Fruit fly (Drosophila melanogaster) Kc167 (cell line): ENCODE data around the gene ENGase.

Experiments
- Myc ChIP-seq: fragments of >200 bp; optimal IDR thresholded peaks from 2 replicates; lab custom pipeline; 2017; ENCODE audit warnings: missing external identifiers
- Sin3A ChIP-seq: fragments of >200 bp; optimal IDR thresholded peaks from 2 replicates; lab custom pipeline; 2018; ENCODE audit warnings: missing external identifiers
- h ChIP-seq: fragments of >200 bp; optimal IDR thresholded peaks from 3 replicates; lab custom pipeline; 2018; ENCODE audit warnings: missing external identifiers
- insv ChIP-seq: fragments of >200 bp; optimal IDR thresholded peaks from 3 replicates; lab custom pipeline; 2018; ENCODE audit warnings: missing external identifiers
- psq ChIP-seq: fragments of >200 bp; optimal IDR thresholded peaks from 2 replicates; lab custom pipeline; 2017; ENCODE audit warnings: missing external identifiers
- ttk ChIP-seq: sonication (Bioruptor generic); optimal IDR thresholded peaks from 2 replicates; lab custom pipeline; 2017; ENCODE audit warnings: missing external identifiers

Gene ENGase

dm6 chrX:17455829-17456460 lies 32.6 kb downstream of the ENGase start:
- no peak for TF ChIP-seq ttk (lab: Kevin White, UChicago)
- TF ChIP-seq insv (lab: Kevin White, UChicago): no peak
- no peak for TF ChIP-seq psq (lab: Kevin White, UChicago)
- no peak for TF ChIP-seq Sin3A (lab: Kevin White, UChicago)
- TF ChIP-seq Myc: no peak
- TF ChIP-seq h (lab: Kevin White, UChicago): no peak

- TF ChIP-seq insv (lab: Kevin White, UChicago): no peak
- TF ChIP-seq psq (lab: Kevin White, UChicago): no peak
- TF ChIP-seq h (lab: Kevin White, UChicago): no peak
- no peak for TF ChIP-seq ttk (lab: Kevin White, UChicago)
- TF ChIP-seq Sin3A (lab: Kevin White, UChicago): no peak
- TF ChIP-seq Myc: no peak
Measured at dm6 chrX:17465523-17465922, 42.1 kb downstream of the ENGase start.

- TF ChIP-seq insv (lab: Kevin White, UChicago): no peak
- TF ChIP-seq h (lab: Kevin White, UChicago): no peak
- TF ChIP-seq Myc: no peak
- no peak for TF ChIP-seq psq (lab: Kevin White, UChicago)
- no peak for TF ChIP-seq Sin3A (lab: Kevin White, UChicago)
- no peak for TF ChIP-seq ttk (lab: Kevin White, UChicago)
Measured at dm6 chrX:17471584-17471983, 48.2 kb downstream of the ENGase start.

- no peak for TF ChIP-seq Myc
- no peak for TF ChIP-seq insv (lab: Kevin White, UChicago)
- TF ChIP-seq Sin3A (lab: Kevin White, UChicago): no peak
- no peak for TF ChIP-seq ttk (lab: Kevin White, UChicago)
- TF ChIP-seq psq (lab: Kevin White, UChicago): no peak
- no peak for TF ChIP-seq h (lab: Kevin White, UChicago)
Measured at dm6 chrX:17472467-17472866, 49.1 kb downstream of the ENGase start.

dm6 chrX:17472930-17473668 lies 49.7 kb downstream of the ENGase start:
- TF ChIP-seq insv (lab: Kevin White, UChicago): no peak
- TF ChIP-seq Sin3A (lab: Kevin White, UChicago): no peak
- TF ChIP-seq ttk (lab: Kevin White, UChicago): no peak
- no peak for TF ChIP-seq h (lab: Kevin White, UChicago)
- no peak for TF ChIP-seq psq (lab: Kevin White, UChicago)
- no peak for TF ChIP-seq Myc

dm6 chrX:17473879-17474278 lies 50.5 kb downstream of the ENGase start:
- TF ChIP-seq Sin3A (lab: Kevin White, UChicago): no peak
- TF ChIP-seq h (lab: Kevin White, UChicago): no peak
- TF ChIP-seq Myc: no peak
- TF ChIP-seq ttk (lab: Kevin White, UChicago): no peak
- TF ChIP-seq psq (lab: Kevin White, UChicago): no peak
- no peak for TF ChIP-seq insv (lab: Kevin White, UChicago)

- TF ChIP-seq Sin3A (lab: Kevin White, UChicago) (no peak), h (lab: Kevin White, UChicago) (no peak), psq (lab: Kevin White, UChicago) (no peak), Myc (no peak), insv (lab: Kevin White, UChicago) (no peak), ttk (lab: Kevin White, UChicago) (no peak)
Measured at dm6 chrX:17476999-17477398, 53.6 kb downstream of the ENGase start.
